Worm (Caenorhabditis elegans) whole organism, midembryonic: Measurements from ENCODE around the gene B0457.4.

ENCODE experiments used
- cog-1 ChIP-seq: sonication (generic microtip); optimal IDR thresholded peaks from 2 replicates; lab custom pipeline; 2016; ENCODE audit warnings: missing genetic modification characterization, missing compliant biosample characterization
- med-1 ChIP-seq: sonication (generic microtip); optimal IDR thresholded peaks from 2 replicates; lab custom pipeline; 2017; ENCODE audit warnings: missing genetic modification characterization, mild to moderate bottlenecking, missing compliant biosample characterization, antibody characterized with exemption, missing genetic modification reagents; ENCODE audit not compliant: insufficient read depth

ce11 chrII:8938907-8939622 is 27.2 kb upstream of the B0457.4 start:
- TF ChIP-seq med-1 (no peak), cog-1 (tag; lab: Kevin White, UChicago) (no peak)
